Fruit fly (Drosophila melanogaster): ENCODE results near the gene CG33654.

Gene CG33654

dm6 chr3R:9573812-9574587 is 9.0 kb downstream of the CG33654 start, which contains the start of gene CG9399:
TSS of gene CG9399 (minus strand) at chr3R:9574211.
- TF ChIP-seq brk (GFP tag; optimal IDR thresholded peaks at IDR 0.05), result peak; percentile 95
- no peak for TF ChIP-seq lola (GFP tag; optimal IDR thresholded peaks at IDR 0.05)
- TF ChIP-seq Rel (GFP tag; optimal IDR thresholded peaks at IDR 0.05), result peak; percentile 77
- peak; percentile 74 for TF ChIP-seq Rel (tag; optimal IDR thresholded peaks at IDR 0.05)
- peak; percentile 95 for TF ChIP-seq dmrt93B (GFP tag; optimal IDR thresholded peaks at IDR 0.05)
- no peak for TF ChIP-seq Dfd (GFP tag; optimal IDR thresholded peaks at IDR 0.05)
- peak; percentile 88 for TF ChIP-seq CG9705 (GFP tag; optimal IDR thresholded peaks at IDR 0.05)
- peak; percentile 94 for TF ChIP-seq fru (GFP tag; optimal IDR thresholded peaks at IDR 0.05)
- TF ChIP-seq woc (GFP tag; optimal IDR thresholded peaks at IDR 0.05), result peak; percentile 88
- TF ChIP-seq rgr (GFP tag; optimal IDR thresholded peaks at IDR 0.05), result peak; percentile 98
- TF ChIP-seq usp (GFP tag; optimal IDR thresholded peaks at IDR 0.05), result no peak
- TF ChIP-seq tai (GFP tag; optimal IDR thresholded peaks at IDR 0.05), result no peak
- TF ChIP-seq Hnf4 (GFP tag; optimal IDR thresholded peaks at IDR 0.05), result peak; percentile 97
- TF ChIP-seq Vsx2 (GFP tag; optimal IDR thresholded peaks at IDR 0.05; ENCODE audit: partially characterized antibody), result no peak
- peak; percentile 96 for TF ChIP-seq br (GFP tag; optimal IDR thresholded peaks at IDR 0.05)
- peak; percentile 98 for TF ChIP-seq sv (GFP tag; optimal IDR thresholded peaks at IDR 0.05)
- peak; percentile 94 for TF ChIP-seq dsf (GFP tag; optimal IDR thresholded peaks at IDR 0.05; ENCODE audit: borderline replicate concordance)
- TF ChIP-seq Abd-B (GFP tag; optimal IDR thresholded peaks at IDR 0.05), result no peak
- TF ChIP-seq Jra (GFP tag; optimal IDR thresholded peaks at IDR 0.05), result peak; percentile 95
- TF ChIP-seq Dif (GFP tag; optimal IDR thresholded peaks at IDR 0.05; ENCODE audit: partially characterized antibody), result no peak
- peak; percentile 92 for TF ChIP-seq GATAd (GFP tag; optimal IDR thresholded peaks at IDR 0.05)
- peak; percentile 87 for TF ChIP-seq Hr83 (GFP tag; optimal IDR thresholded peaks at IDR 0.05; ENCODE audit: poor library complexity, severe bottlenecking)
- peak; percentile 94 for TF ChIP-seq psq (GFP tag; optimal IDR thresholded peaks at IDR 0.05)
- no peak for TF ChIP-seq Hr78 (GFP tag; optimal IDR thresholded peaks at IDR 0.05)
- TF ChIP-seq pan (optimal IDR thresholded peaks at IDR 0.05), result no peak
- TF ChIP-seq OdsH (GFP tag; optimal IDR thresholded peaks at IDR 0.05), result peak; percentile 96
- TF ChIP-seq sage (GFP tag; optimal IDR thresholded peaks at IDR 0.05), result peak; percentile 89
- peak; percentile 97 for TF ChIP-seq Myc (optimal IDR thresholded peaks at IDR 0.05)
- TF ChIP-seq Sp1 (GFP tag; optimal IDR thresholded peaks at IDR 0.05), result peak; percentile 96
- TF ChIP-seq foxo (GFP tag; optimal IDR thresholded peaks at IDR 0.05), result peak in 1 of 2 experiments; percentile 98
- no peak for TF ChIP-seq CrebA (GFP tag; optimal IDR thresholded peaks at IDR 0.05; ENCODE audit: borderline replicate concordance)
- no peak for TF ChIP-seq N (GFP tag; optimal IDR thresholded peaks at IDR 0.05)
- no peak for TF ChIP-seq dl (GFP tag; optimal IDR thresholded peaks at IDR 0.05; ENCODE audit: insufficient read depth in 1 of 2, partially characterized antibody in 2 of 2)
- TF ChIP-seq HLH106 (tag; optimal IDR thresholded peaks at IDR 0.05), result peak; percentile 97
- peak; percentile 95 for TF ChIP-seq ey (GFP tag; optimal IDR thresholded peaks at IDR 0.05)
- peak; percentile 52 for TF ChIP-seq jim (GFP tag; optimal IDR thresholded peaks at IDR 0.05)
- TF ChIP-seq h (GFP tag; optimal IDR thresholded peaks at IDR 0.05), result peak; percentile 97
- TF ChIP-seq CG32264 (GFP tag; optimal IDR thresholded peaks at IDR 0.05), result peak; percentile 86
- TF ChIP-seq Mio (GFP tag; optimal IDR thresholded peaks at IDR 0.05), result peak; percentile 83

DNA sequence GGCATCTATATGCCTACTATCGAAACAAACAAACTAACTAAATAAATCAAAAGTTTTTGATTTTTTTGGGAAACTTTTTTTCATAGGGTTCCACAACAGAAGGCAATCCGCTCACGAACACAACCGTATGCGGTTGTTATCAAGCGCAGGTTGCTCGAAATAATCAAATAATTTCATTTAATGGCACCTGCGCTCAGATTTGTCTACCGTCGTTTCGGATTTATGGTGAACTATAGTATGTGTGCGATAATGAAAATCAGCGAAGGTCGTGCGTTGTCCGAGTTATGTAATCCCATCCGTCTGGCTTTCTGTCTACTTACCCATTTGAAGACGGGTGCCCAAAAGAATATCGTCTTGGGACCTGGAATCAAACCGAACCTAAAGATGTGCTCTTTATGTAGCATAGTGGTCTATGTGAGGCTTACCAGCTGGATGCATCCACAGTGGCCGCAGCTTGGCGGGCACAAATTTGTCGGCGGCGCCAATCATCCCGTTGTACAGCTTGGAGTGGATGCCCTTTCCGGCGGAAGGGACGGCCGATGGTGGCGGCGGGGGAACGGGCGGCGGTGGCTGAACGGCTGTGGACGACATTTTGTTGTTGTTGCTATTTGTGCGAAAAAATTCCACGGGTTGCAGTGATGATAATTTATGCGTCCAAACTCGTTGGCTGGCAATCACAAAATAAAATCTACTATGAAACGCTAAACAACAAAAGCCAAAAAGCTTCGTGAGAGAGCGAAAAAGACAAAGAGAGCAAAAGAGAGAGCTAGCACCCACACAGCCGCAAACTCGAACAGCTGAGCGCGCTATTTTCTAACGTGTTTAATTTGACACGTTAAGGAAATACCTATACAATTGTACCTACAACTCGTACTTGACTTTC is 9.9 kb downstream of the CG33654 start:
- TF ChIP-seq Dif (GFP tag; optimal IDR thresholded peaks at IDR 0.05; ENCODE audit: partially characterized antibody), result peak; percentile 63
- TF ChIP-seq dmrt93B (GFP tag; optimal IDR thresholded peaks at IDR 0.05), result no peak
- no peak for TF ChIP-seq usp (GFP tag; optimal IDR thresholded peaks at IDR 0.05)

Data from whole organism, wandering third instar larva.